Worm (Caenorhabditis elegans): Measurements from ENCODE around the gene F57B1.1.

The F57B1.1 gene

ce11 chrV:13179986-13180591, 15.4 kb downstream of the F57B1.1 start, which contains the start of gene cni-1:
Gene cni-1 (plus strand): TSS chrV:13180330.
- TF ChIP-seq elt-1 (tag; optimal IDR thresholded peaks at IDR 0.05; ENCODE audit: borderline replicate concordance, insufficient read depth) (no peak), ztf-11 (tag; optimal IDR thresholded peaks at IDR 0.05) (no peak), lin-32 (GFP tag; optimal IDR thresholded peaks at IDR 0.05) (no peak), bed-3 (GFP tag; optimal IDR thresholded peaks at IDR 0.05) (no peak), nhr-28 (tag; optimal IDR thresholded peaks at IDR 0.05) (no peak), elt-3 (tag; optimal IDR thresholded peaks at IDR 0.05) (no peak), unc-39 (tag; optimal IDR thresholded peaks at IDR 0.05) (no peak), ceh-43 (GFP tag; optimal IDR thresholded peaks at IDR 0.05) (no peak), unc-120 (tag; optimal IDR thresholded peaks at IDR 0.05; ENCODE audit: poor library complexity, severe bottlenecking) (no peak), mls-2 (tag; optimal IDR thresholded peaks at IDR 0.05) (no peak), blmp-1 (tag; optimal IDR thresholded peaks at IDR 0.05) (no peak), M03D4.4 (tag; optimal IDR thresholded peaks at IDR 0.05) (no peak), unc-62 (GFP tag; optimal IDR thresholded peaks at IDR 0.05) (no peak), tbx-8 (GFP tag; optimal IDR thresholded peaks at IDR 0.05) (no peak), pha-4 (tag; optimal IDR thresholded peaks at IDR 0.05) (no peak), mep-1 (tag; optimal IDR thresholded peaks at IDR 0.05) (no peak), nhr-76 (tag; optimal IDR thresholded peaks at IDR 0.05) (no peak), ces-1 (GFP tag; optimal IDR thresholded peaks at IDR 0.05) (no peak)

- no peak for TF ChIP-seq lsy-2 (tag; optimal IDR thresholded peaks at IDR 0.05)
- no peak for TF ChIP-seq elt-1 (tag; optimal IDR thresholded peaks at IDR 0.05; ENCODE audit: borderline replicate concordance, insufficient read depth)
- no peak for TF ChIP-seq ztf-11 (tag; optimal IDR thresholded peaks at IDR 0.05)
- no peak for TF ChIP-seq ham-2 (GFP tag; optimal IDR thresholded peaks at IDR 0.05)
- no peak for TF ChIP-seq mep-1 (tag; optimal IDR thresholded peaks at IDR 0.05)
- no peak for TF ChIP-seq unc-39 (tag; optimal IDR thresholded peaks at IDR 0.05)
- TF ChIP-seq nhr-237 (tag; optimal IDR thresholded peaks at IDR 0.05), result no peak
- no peak for TF ChIP-seq drap-1 (GFP tag; optimal IDR thresholded peaks at IDR 0.05)
These were observed 18.6 kb downstream of the F57B1.1 start for ce11 chrV:13176814-13177213.

DNA sequence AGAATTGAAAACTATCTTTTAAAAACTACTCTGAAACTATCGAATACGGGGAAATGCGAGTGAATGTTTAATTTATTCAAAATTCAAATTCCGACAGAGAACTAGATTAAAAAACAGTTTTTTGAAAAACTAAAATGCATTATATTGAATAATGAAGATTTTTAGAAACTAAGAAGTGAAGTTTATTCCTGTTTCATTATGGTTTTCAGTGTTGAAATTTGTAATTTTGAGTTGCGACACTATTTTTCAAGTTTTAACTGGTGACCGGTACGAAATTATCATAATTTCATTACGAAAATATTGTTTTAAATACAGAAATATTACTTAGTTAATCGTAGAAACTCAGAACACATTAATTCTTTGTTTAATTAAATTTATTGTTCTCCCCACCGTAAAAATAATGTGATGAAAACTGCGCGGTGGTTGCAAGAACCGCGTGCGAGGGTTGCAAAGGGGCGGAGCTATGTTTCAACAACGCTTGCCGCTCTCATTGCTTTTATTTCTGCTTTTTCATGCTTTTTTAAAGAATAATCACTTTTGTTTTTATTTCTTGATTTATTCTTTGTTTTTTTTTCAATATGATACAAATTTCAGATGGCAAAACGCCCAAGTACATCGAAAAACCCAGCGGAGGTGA, 19.2 kb downstream of the F57B1.1 start, which contains the start of gene him-17:
TSS of gene him-17 (plus strand) at position 595 of the 637 bp plus-strand sequence.
- TF ChIP-seq unc-120 (tag; optimal IDR thresholded peaks at IDR 0.05; ENCODE audit: poor library complexity, severe bottlenecking), result peak; percentile 43
- peak; percentile 61 for TF ChIP-seq ceh-43 (GFP tag; optimal IDR thresholded peaks at IDR 0.05)
- peak; percentile 44 for TF ChIP-seq cnd-1 (tag; optimal IDR thresholded peaks at IDR 0.05)
- TF ChIP-seq blmp-1 (tag; optimal IDR thresholded peaks at IDR 0.05), result no peak
- no peak for TF ChIP-seq ces-1 (GFP tag; optimal IDR thresholded peaks at IDR 0.05)
- peak; percentile 85 for TF ChIP-seq mls-2 (tag; optimal IDR thresholded peaks at IDR 0.05)
- TF ChIP-seq sptf-1 (tag; optimal IDR thresholded peaks at IDR 0.05), result peak; percentile 72
- no peak for TF ChIP-seq unc-62 (GFP tag; optimal IDR thresholded peaks at IDR 0.05)
- peak; percentile 2 for TF ChIP-seq nhr-237 (tag; optimal IDR thresholded peaks at IDR 0.05)
- peak; percentile 65 for TF ChIP-seq mab-5 (tag; optimal IDR thresholded peaks at IDR 0.05)
- TF ChIP-seq flh-1 (GFP tag; optimal IDR thresholded peaks at IDR 0.05), result no peak
- TF ChIP-seq lin-32 (GFP tag; optimal IDR thresholded peaks at IDR 0.05), result no peak
- peak; percentile 67 for TF ChIP-seq M03D4.4 (tag; optimal IDR thresholded peaks at IDR 0.05)
- TF ChIP-seq lsy-2 (tag; optimal IDR thresholded peaks at IDR 0.05), result peak; percentile 2
- TF ChIP-seq snpc-4 (tag; optimal IDR thresholded peaks at IDR 0.05), result no peak
- TF ChIP-seq bed-3 (GFP tag; optimal IDR thresholded peaks at IDR 0.05), result peak; percentile 42
- TF ChIP-seq mep-1 (tag; optimal IDR thresholded peaks at IDR 0.05), result peak; percentile 72
- no peak for TF ChIP-seq nhr-2 (tag; optimal IDR thresholded peaks at IDR 0.05)
- peak; percentile 57 for TF ChIP-seq pha-4 (tag; optimal IDR thresholded peaks at IDR 0.05)
- TF ChIP-seq sem-2 (GFP tag; optimal IDR thresholded peaks at IDR 0.05), result peak; percentile 49
- peak; percentile 47 for TF ChIP-seq lin-13 (tag; optimal IDR thresholded peaks at IDR 0.05)
- peak; percentile 19 for TF ChIP-seq ceh-83 (GFP tag; optimal IDR thresholded peaks at IDR 0.05)
- TF ChIP-seq elt-1 (tag; optimal IDR thresholded peaks at IDR 0.05; ENCODE audit: borderline replicate concordance, insufficient read depth), result peak; percentile 40
- TF ChIP-seq nhr-76 (tag; optimal IDR thresholded peaks at IDR 0.05), result no peak
- TF ChIP-seq hlh-1 (tag; optimal IDR thresholded peaks at IDR 0.05), result peak; percentile 47
- TF ChIP-seq nhr-28 (tag; optimal IDR thresholded peaks at IDR 0.05), result no peak
- peak; percentile 27 for TF ChIP-seq ztf-11 (tag; optimal IDR thresholded peaks at IDR 0.05)
- no peak for TF ChIP-seq tbx-8 (GFP tag; optimal IDR thresholded peaks at IDR 0.05)
- TF ChIP-seq zip-8 (tag; optimal IDR thresholded peaks at IDR 0.05), result no peak
- peak; percentile 54 for TF ChIP-seq drap-1 (GFP tag; optimal IDR thresholded peaks at IDR 0.05)
- peak; percentile 39 for TF ChIP-seq ham-2 (GFP tag; optimal IDR thresholded peaks at IDR 0.05)
